Worm (Caenorhabditis elegans): ENCODE measurements around the gene fbxa-120.

DNA sequence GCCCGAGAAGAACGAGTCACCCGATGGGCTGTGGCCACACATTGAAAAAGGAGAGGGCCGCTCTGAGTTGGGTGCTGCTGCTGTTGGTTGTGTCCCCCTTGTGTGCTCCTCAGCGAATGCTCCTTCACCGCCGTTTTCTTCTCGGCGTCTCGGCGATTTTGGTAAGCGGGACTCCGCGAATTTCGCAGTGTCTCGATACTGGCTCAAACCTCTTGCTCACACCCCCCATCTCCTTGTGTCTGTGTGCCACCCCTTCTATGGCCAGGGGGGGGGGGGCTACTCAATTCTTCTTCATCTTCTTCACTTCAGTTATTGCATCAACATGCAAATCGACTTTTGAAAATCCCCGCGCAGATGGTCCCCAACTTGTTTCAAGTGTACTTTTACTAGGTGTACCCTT lies 12.4 kb downstream of the fbxa-120 start:
- peak; percentile 88 for TF ChIP-seq unc-42 (tag; optimal IDR thresholded peaks at IDR 0.05)
- TF ChIP-seq nhr-11 (tag; optimal IDR thresholded peaks at IDR 0.05): no peak
- no peak for TF ChIP-seq ets-4 (tag; optimal IDR thresholded peaks at IDR 0.05)
- no peak for TF ChIP-seq elt-2 (tag; optimal IDR thresholded peaks at IDR 0.05)
- TF ChIP-seq rnt-1 (tag; optimal IDR thresholded peaks at IDR 0.05): peak; percentile 8
- TF ChIP-seq hlh-13 (GFP tag; optimal IDR thresholded peaks at IDR 0.05): no peak
- TF ChIP-seq hlh-6 (tag; optimal IDR thresholded peaks at IDR 0.05): peak; percentile 73
- peak; percentile 17 for TF ChIP-seq unc-86 (tag; optimal IDR thresholded peaks at IDR 0.05)
- no peak for TF ChIP-seq pha-4 (tag; optimal IDR thresholded peaks at IDR 0.05)
- no peak for TF ChIP-seq fkh-10 (GFP tag; optimal IDR thresholded peaks at IDR 0.05)
- TF ChIP-seq syd-9 (tag; optimal IDR thresholded peaks at IDR 0.05): peak; percentile 24

Data from whole organism, late embryonic.